Worm (Caenorhabditis elegans) whole organism, late embryonic: ENCODE results near the gene osta-1.

Experiments used
- C08G9.2 ChIP-seq: sonication (generic microtip); optimal IDR thresholded peaks from 2 replicates; lab custom pipeline; 2016; ENCODE audit warnings: mild to moderate bottlenecking, missing genetic modification characterization, moderate library complexity, missing compliant biosample characterization
- K09A11.1 ChIP-seq: sonication (generic microtip); optimal IDR thresholded peaks from 2 replicates; lab custom pipeline; 2017; ENCODE audit warnings: antibody characterized with exemption, mild to moderate bottlenecking, missing genetic modification characterization, missing compliant biosample characterization; ENCODE audit not compliant: insufficient read depth
- ahr-1 ChIP-seq: sonication (generic microtip); optimal IDR thresholded peaks from 2 replicates; lab custom pipeline; 2016; ENCODE audit warnings: missing genetic modification characterization, missing compliant biosample characterization
- ceh-2 ChIP-seq: sonication (generic microtip); optimal IDR thresholded peaks from 2 replicates; lab custom pipeline; 2016; ENCODE audit warnings: missing genotype, missing genetic modification characterization, missing compliant biosample characterization
- ceh-30 ChIP-seq: fragments of 150-350 bp; optimal IDR thresholded peaks from 2 replicates; lab custom pipeline; 2014; ENCODE audit warnings: missing biosample characterization, missing genetic modification characterization
- ceh-34 ChIP-seq: sonication (generic microtip); optimal IDR thresholded peaks from 2 replicates; lab custom pipeline; 2016; ENCODE audit warnings: mild to moderate bottlenecking, missing genetic modification characterization, missing compliant biosample characterization
- ceh-48 ChIP-seq: sonication (generic microtip); optimal IDR thresholded peaks from 2 replicates; lab custom pipeline; 2016; ENCODE audit warnings: missing genetic modification characterization, inconsistent platforms, missing compliant biosample characterization
- ceh-9 ChIP-seq: sonication (generic microtip); optimal IDR thresholded peaks from 2 replicates; lab custom pipeline; 2016; ENCODE audit warnings: mild to moderate bottlenecking, missing genetic modification characterization, inconsistent platforms, missing compliant biosample characterization
- elt-2 ChIP-seq: sonication (generic microtip); optimal IDR thresholded peaks from 2 replicates; lab custom pipeline; 2016; ENCODE audit warnings: missing genetic modification reagents, missing genetic modification characterization, missing compliant biosample characterization
- elt-4 ChIP-seq: sonication (generic microtip); optimal IDR thresholded peaks from 2 replicates; lab custom pipeline; 2016; ENCODE audit warnings: missing genetic modification characterization, missing compliant biosample characterization
- ets-4 ChIP-seq: sonication (generic microtip); optimal IDR thresholded peaks from 2 replicates; lab custom pipeline; 2016; ENCODE audit warnings: missing genetic modification characterization, missing compliant biosample characterization
- eyg-1 ChIP-seq: sonication (generic microtip); optimal IDR thresholded peaks from 2 replicates; lab custom pipeline; 2016; ENCODE audit warnings: missing genotype, missing genetic modification characterization, missing compliant biosample characterization
- fax-1 ChIP-seq: sonication (generic microtip); optimal IDR thresholded peaks from 2 replicates; lab custom pipeline; 2016; ENCODE audit warnings: missing genotype, missing genetic modification characterization, missing compliant biosample characterization
- fkh-6 ChIP-seq: sonication (generic microtip); optimal IDR thresholded peaks from 2 replicates; lab custom pipeline; 2016; ENCODE audit warnings: missing genetic modification characterization, missing compliant biosample characterization
- gmeb-2 ChIP-seq: sonication (generic microtip); optimal IDR thresholded peaks from 2 replicates; lab custom pipeline; 2016; ENCODE audit warnings: missing genetic modification characterization, inconsistent platforms, missing compliant biosample characterization
- hlh-15 ChIP-seq: sonication (generic microtip); optimal IDR thresholded peaks from 2 replicates; lab custom pipeline; 2016; ENCODE audit warnings: missing genetic modification characterization, missing compliant biosample characterization
- hlh-30 ChIP-seq: sonication (generic microtip); optimal IDR thresholded peaks from 2 replicates; lab custom pipeline; 2017; ENCODE audit warnings: antibody characterized with exemption, missing genetic modification characterization, missing compliant biosample characterization; ENCODE audit not compliant: insufficient read depth
- hlh-6 ChIP-seq: sonication (generic microtip); optimal IDR thresholded peaks from 2 replicates; lab custom pipeline; 2016; ENCODE audit warnings: missing genotype, missing genetic modification characterization, missing compliant biosample characterization
- hlh-8 ChIP-seq: sonication (generic microtip); optimal IDR thresholded peaks from 2 replicates; lab custom pipeline; 2016; ENCODE audit warnings: missing genotype, missing genetic modification characterization, missing compliant biosample characterization
- lin-11 ChIP-seq: fragments of 200-800 bp; sonication (Bioruptor generic); optimal IDR thresholded peaks from 2 replicates; lab custom pipeline; 2018; ENCODE audit warnings: mild to moderate bottlenecking, missing genetic modification characterization, missing compliant biosample characterization
- madf-2 ChIP-seq: sonication (generic microtip); optimal IDR thresholded peaks from 2 replicates; lab custom pipeline; 2017; ENCODE audit warnings: missing genetic modification characterization, missing compliant biosample characterization
- nfya-1 ChIP-seq: sonication (generic microtip); optimal IDR thresholded peaks from 2 replicates; lab custom pipeline; 2017; ENCODE audit warnings: missing genetic modification characterization, mild to moderate bottlenecking, missing compliant biosample characterization, antibody characterized with exemption, moderate library complexity
- pag-3 ChIP-seq: sonication (generic microtip); optimal IDR thresholded peaks from 2 replicates; lab custom pipeline; 2016; ENCODE audit warnings: missing compliant biosample characterization, missing genetic modification characterization, borderline replicate concordance
- pat-9 ChIP-seq: fragments of 200-800 bp; sonication (Bioruptor generic); optimal IDR thresholded peaks from 2 replicates; lab custom pipeline; 2018; ENCODE audit warnings: mild to moderate bottlenecking, missing genetic modification characterization, moderate library complexity, missing compliant biosample characterization
- pax-1 ChIP-seq: fragments of 150-350 bp; optimal IDR thresholded peaks from 2 replicates; lab custom pipeline; 2014; ENCODE audit warnings: missing biosample characterization, missing genetic modification characterization
- pha-2 ChIP-seq: sonication (generic microtip); optimal IDR thresholded peaks from 2 replicates; lab custom pipeline; 2017; ENCODE audit warnings: mild to moderate bottlenecking, missing genetic modification characterization, missing compliant biosample characterization
- pha-4 ChIP-seq: fragments of 150-350 bp; optimal IDR thresholded peaks from 2 replicates; lab custom pipeline; 2018; ENCODE audit warnings: missing biosample characterization, missing genetic modification reagents, missing genetic modification characterization
- pros-1 ChIP-seq: fragments of 150-350 bp; optimal IDR thresholded peaks from 2 replicates; lab custom pipeline; 2014; ENCODE audit warnings: missing biosample characterization, missing genetic modification reagents, missing genetic modification characterization
- ref-2 ChIP-seq: sonication (generic microtip); optimal IDR thresholded peaks from 2 replicates; lab custom pipeline; 2016; ENCODE audit warnings: missing genetic modification characterization, missing compliant biosample characterization
- sdc-2 ChIP-seq: sonication (generic microtip); optimal IDR thresholded peaks from 2 replicates; lab custom pipeline; 2016; ENCODE audit warnings: missing genotype, missing genetic modification characterization, missing compliant biosample characterization
- sox-2 ChIP-seq: fragments of 200-800 bp; sonication (Bioruptor generic); IDR thresholded peaks from 2 replicates; pipeline ENCODE4 v1.3.6; 2022; ENCODE audit warnings: missing genetic modification reagents, missing genetic modification characterization, missing compliant biosample characterization
- syd-9 ChIP-seq: sonication (generic microtip); optimal IDR thresholded peaks from 2 replicates; lab custom pipeline; 2016; ENCODE audit warnings: mild to moderate bottlenecking, missing genetic modification characterization, moderate library complexity, missing compliant biosample characterization
- tbx-2 ChIP-seq: sonication (generic microtip); optimal IDR thresholded peaks from 2 replicates; lab custom pipeline; 2016; ENCODE audit warnings: missing genetic modification characterization, missing compliant biosample characterization
- tbx-7 ChIP-seq: sonication (generic microtip); optimal IDR thresholded peaks from 2 replicates; lab custom pipeline; 2016; ENCODE audit warnings: missing genotype, missing genetic modification characterization, missing compliant biosample characterization
- unc-3 ChIP-seq, 2 experiments: fragments of 200-800 bp in 1 of 2; sonication (Bioruptor generic) in 1 of 2; sonication (generic microtip) in 1 of 2; conservative IDR thresholded peaks in 1 of 2; optimal IDR thresholded peaks in 1 of 2; 2 replicates each; pipeline versions ENCODE4 v1.3.6 to Lab custom; 2016 to 2022; ENCODE audit warnings: missing compliant biosample characterization in 2 of 2, missing genetic modification characterization in 2 of 2, missing genetic modification reagents in 1 of 2
- unc-86 ChIP-seq: sonication (generic microtip); optimal IDR thresholded peaks from 2 replicates; lab custom pipeline; 2016; ENCODE audit warnings: missing genetic modification characterization, missing compliant biosample characterization

osta-1 gene

DNA sequence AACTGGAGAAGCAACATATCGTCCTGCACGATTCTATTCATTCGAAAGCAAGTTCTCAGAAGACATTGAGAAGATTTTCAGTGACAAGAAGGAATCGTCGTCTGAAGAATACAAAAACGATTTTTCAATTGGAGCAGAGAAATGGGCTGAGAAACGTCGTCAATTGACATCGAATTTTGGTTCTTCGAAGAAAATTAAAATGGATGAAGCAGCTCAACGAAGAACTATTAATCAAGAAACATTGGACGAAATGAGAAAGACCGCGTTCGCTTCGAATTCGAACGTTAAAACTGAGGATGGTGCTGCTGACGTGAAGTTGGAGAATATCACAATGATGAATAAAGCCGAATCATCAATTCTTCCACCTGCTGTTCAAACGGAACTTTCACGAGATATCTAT lies 39.7 kb downstream of the osta-1 start, which contains the start of gene rpt-4:
TSS of gene rpt-4 (minus strand) at position 101 of the 400 bp plus-strand sequence.
- TF ChIP-seq hlh-15 = no peak
- no peak for TF ChIP-seq ceh-2

DNA sequence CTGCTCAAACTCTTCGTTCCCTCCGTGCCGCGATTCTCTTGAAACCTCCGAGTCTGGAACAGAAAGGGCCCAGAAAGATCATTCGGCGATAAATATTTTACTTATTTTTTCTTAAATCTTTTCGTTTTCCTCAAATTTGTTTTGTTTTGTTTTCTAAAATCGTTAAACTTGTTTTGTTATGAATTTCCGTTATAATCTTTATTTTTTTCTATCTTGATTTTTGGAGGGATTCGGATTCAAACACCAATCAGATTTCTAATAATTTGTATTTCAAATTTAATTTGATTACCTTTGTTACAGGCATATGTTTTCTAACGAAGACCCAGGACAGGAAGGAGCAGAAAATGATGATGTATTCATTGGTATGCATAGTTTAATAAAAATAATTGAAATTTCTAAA lies 40.8 kb downstream of the osta-1 start, which contains the start of gene C23H3.5:
TSS of gene C23H3.5 (plus strand) at position 301 of the 400 bp plus-strand sequence.
- no peak for TF ChIP-seq sdc-2
- no peak for TF ChIP-seq C08G9.2 (tag; lab: Kevin White, UChicago)
- TF ChIP-seq ceh-9 (tag; lab: Kevin White, UChicago) = no peak
- no peak for TF ChIP-seq ahr-1 (tag; lab: Kevin White, UChicago)

DNA sequence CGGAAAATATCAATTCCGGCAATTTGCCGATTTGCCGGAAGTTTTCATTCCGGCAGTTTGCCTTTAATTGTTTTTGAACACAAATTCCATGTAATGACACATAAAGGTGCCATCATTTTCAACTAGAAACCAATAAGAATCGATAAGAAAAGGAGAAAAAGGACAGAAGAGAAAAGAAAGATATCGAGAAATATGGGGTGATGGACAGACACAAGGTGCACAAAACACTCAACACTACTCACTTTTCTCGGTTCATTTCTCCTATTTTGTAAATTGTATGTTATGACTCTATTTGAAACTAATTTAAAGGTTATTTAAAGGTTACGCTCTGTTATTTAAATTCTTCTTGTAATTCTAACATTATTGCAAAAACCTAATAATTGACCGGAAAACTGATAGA lies 44.4 kb downstream of the osta-1 start:
- TF ChIP-seq unc-86 (tag; lab: Kevin White, UChicago) (no peak), elt-2 (peak; percentile 4)

DNA sequence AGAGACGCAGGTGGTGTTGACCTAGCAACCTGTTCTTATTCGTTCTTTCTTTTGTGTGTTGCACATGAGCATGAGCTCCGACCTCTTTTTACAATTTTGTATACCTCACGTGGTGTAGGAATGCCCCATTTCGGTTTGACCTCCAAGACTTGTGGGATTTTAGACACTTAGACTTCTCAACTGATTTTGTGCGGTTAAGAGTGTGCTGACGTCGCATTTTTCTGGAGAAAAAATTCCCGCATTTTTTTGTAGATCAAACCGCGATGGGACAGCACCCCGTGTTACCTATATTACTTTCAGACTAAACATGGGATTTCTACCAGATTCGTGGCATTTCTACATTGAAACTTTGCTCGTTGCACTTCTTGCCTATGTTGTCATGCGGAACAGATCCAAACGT lies 44.9 kb downstream of the osta-1 start, which contains the start of gene sptl-1:
TSS of gene sptl-1 (plus strand) at position 301 of the 400 bp plus-strand sequence.
- TF ChIP-seq lin-11 (no peak), pat-9 (tag; lab: Kevin White, UChicago) (no peak), sox-2 (GFP tag; lab: Robert Waterston, UW) (no peak), eyg-1 (tag; lab: Kevin White, UChicago) (no peak), pha-2 (tag; lab: Kevin White, UChicago) (no peak), tbx-2 (no peak), tbx-7 (no peak), pha-4 (no peak)

DNA sequence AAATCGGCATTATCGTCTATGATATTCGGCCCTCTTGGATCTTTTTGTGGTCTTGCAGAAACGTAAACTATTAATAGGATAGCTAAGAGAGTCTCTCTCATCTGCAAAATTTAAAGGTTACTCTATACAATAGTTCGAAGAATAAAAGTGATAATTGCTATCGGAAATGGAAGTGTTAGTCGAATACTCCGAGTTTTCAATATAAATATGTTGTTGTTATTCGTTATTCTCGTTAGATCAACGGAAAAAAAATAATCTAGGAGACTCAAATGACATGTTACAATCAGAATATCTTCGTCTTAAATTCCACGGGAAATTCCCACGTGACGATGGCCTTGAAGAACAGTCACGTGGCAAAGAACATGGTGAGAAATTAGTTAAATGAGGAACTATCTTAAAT lies 48.7 kb downstream of the osta-1 start, which contains the start of gene tre-5:
TSS of gene tre-5 (minus strand) at position 101 of the 400 bp plus-strand sequence.
- peak; percentile 25 for TF ChIP-seq hlh-30 (tag; lab: Kevin White, UChicago)
- no peak for TF ChIP-seq sdc-2
- no peak for TF ChIP-seq ceh-48 (tag; lab: Kevin White, UChicago)
- no peak for TF ChIP-seq ceh-30 (tag; lab: Kevin White, UChicago)
- TF ChIP-seq sox-2 (GFP tag; lab: Robert Waterston, UW) = no peak
- no peak for TF ChIP-seq nfya-1

DNA sequence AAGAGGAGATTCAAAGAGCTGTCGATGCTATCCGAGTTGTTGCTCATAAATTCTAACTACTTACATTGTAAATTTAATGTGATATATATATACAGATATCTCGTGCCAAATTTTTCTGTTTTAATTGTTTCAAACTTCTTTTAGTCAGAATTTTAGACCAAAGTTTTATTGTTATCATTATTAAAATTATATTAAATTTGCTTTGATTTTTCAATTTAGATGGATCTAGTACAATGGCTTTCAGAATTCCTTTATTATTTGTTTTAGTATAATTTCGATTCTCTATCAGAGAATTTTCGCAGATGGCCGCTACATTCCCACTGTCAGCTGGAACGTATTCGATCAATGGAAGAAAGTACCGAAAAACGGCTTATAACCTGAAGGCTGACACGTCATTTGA lies 50.9 kb downstream of the osta-1 start, which contains the start of gene ascc-1:
TSS of gene ascc-1 (plus strand) at position 301 of the 400 bp plus-strand sequence.
- no peak for TF ChIP-seq elt-4 (tag; lab: Kevin White, UChicago)
- no peak for TF ChIP-seq pag-3 (tag; lab: Kevin White, UChicago)
- no peak for TF ChIP-seq K09A11.1 (tag; lab: Kevin White, UChicago)
- no peak for TF ChIP-seq syd-9 (tag; lab: Kevin White, UChicago)
- no peak for TF ChIP-seq madf-2 (tag; lab: Kevin White, UChicago)
- no peak for TF ChIP-seq gmeb-2 (tag; lab: Kevin White, UChicago)
- TF ChIP-seq ceh-2 = no peak

DNA sequence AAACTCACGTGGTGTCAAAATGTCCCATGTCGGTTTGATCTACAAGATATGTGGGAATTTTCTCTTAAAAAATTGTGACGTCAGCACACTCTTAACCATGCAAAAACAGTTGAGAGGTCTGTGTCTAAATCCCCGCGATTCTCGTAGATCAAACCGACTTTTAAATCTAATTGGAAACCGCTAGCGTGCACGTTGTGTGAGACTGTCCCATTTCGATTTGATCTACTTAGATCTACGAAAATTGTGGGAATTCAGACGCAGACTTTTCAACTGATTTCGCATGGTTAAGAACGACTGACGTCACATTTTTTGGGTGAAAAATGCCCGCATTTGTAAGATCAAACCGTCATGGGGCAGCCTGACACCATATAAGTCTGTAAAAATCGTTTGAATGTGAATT lies 51.4 kb downstream of the osta-1 start:
- TF ChIP-seq hlh-6 (tag; lab: Kevin White, UChicago) (no peak), tbx-2 (no peak), fkh-6 (no peak), pros-1 (tag; lab: Kevin White, UChicago) (no peak), ahr-1 (tag; lab: Kevin White, UChicago) (no peak), fax-1 (tag; lab: Kevin White, UChicago) (no peak), pax-1 (no peak), ceh-34 (tag; lab: Kevin White, UChicago) (no peak), lin-11 (no peak), ets-4 (tag; lab: Kevin White, UChicago) (no peak), ref-2 (tag; lab: Kevin White, UChicago) (no peak), eyg-1 (tag; lab: Kevin White, UChicago) (no peak), pat-9 (tag; lab: Kevin White, UChicago) (no peak), syd-9 (tag; lab: Kevin White, UChicago) (no peak), unc-86 (tag; lab: Kevin White, UChicago) (no peak), hlh-15 (no peak), unc-3 (GFP tag; conservative IDR thresholded peaks at IDR 0.05; lab: Robert Waterston, UW) (no peak), unc-3 (tag; optimal IDR thresholded peaks at IDR 0.05; lab: Kevin White, UChicago) (no peak), hlh-8 (no peak)
